Worm (Caenorhabditis elegans) whole organism, L4 larva: ENCODE data around the gene C34C6.10.

ENCODE experiments used
- D1046.2 ChIP-seq: fragments of 200-800 bp; sonication (Bioruptor generic); IDR thresholded peaks from 2 replicates; pipeline ENCODE4 v1.3.6; 2022; ENCODE audit warnings: missing genetic modification characterization, missing compliant biosample characterization
- F10B5.3 ChIP-seq: sonication (generic microtip); optimal IDR thresholded peaks from 2 replicates; lab custom pipeline; 2016; ENCODE audit warnings: mild to moderate bottlenecking, missing genetic modification characterization, missing compliant biosample characterization
- T20F7.1 ChIP-seq: fragments of 200-800 bp; sonication (Bioruptor generic); optimal IDR thresholded peaks from 2 replicates; lab custom pipeline; 2018; ENCODE audit warnings: mild to moderate bottlenecking, missing genetic modification characterization, missing compliant biosample characterization
- Y48G9A.11 ChIP-seq: fragments of 200-800 bp; sonication (Bioruptor generic); IDR thresholded peaks from 2 replicates; pipeline ENCODE4 v1.3.6; 2022; ENCODE audit warnings: missing genetic modification reagents, missing genetic modification characterization, missing compliant biosample characterization
- Y75B8A.6 ChIP-seq: fragments of 200-800 bp; sonication (Bioruptor generic); IDR thresholded peaks from 2 replicates; pipeline ENCODE4 v1.3.6; 2022; ENCODE audit warnings: missing genetic modification reagents, missing genetic modification characterization, missing compliant biosample characterization
- ZK546.5 ChIP-seq, 2 experiments: sonication (generic microtip); optimal IDR thresholded peaks; 2 replicates each; lab custom pipeline; 2017; ENCODE audit warnings: missing biosample characterization in 2 of 2, missing genetic modification characterization in 2 of 2
- aha-1 ChIP-seq: fragments of 150-350 bp; peaks from one replicate; lab custom pipeline; 2014; ENCODE audit warnings: missing biosample characterization, missing genetic modification characterization
- aly-2 ChIP-seq: sonication (generic microtip); optimal IDR thresholded peaks from 2 replicates; lab custom pipeline; 2018; ENCODE audit warnings: missing biosample characterization, missing genetic modification characterization
- attf-4 ChIP-seq: sonication (generic microtip); optimal IDR thresholded peaks from 3 replicates; lab custom pipeline; 2017; ENCODE audit warnings: missing biosample characterization, missing genetic modification characterization
- ceh-20 ChIP-seq: fragments of 200-800 bp; sonication (Bioruptor generic); IDR thresholded peaks from 2 replicates; pipeline ENCODE4 v1.3.6; 2022; ENCODE audit warnings: missing genetic modification reagents, missing genetic modification characterization, missing compliant biosample characterization
- ceh-32 ChIP-seq: sonication (generic microtip); optimal IDR thresholded peaks from 2 replicates; lab custom pipeline; 2016; ENCODE audit warnings: mild to moderate bottlenecking, missing genetic modification characterization, missing compliant biosample characterization; ENCODE audit not compliant: poor library complexity
- ceh-44 ChIP-seq: fragments of 200-800 bp; sonication (Bioruptor generic); IDR thresholded peaks from 2 replicates; pipeline ENCODE4 v1.3.6; 2022; ENCODE audit warnings: missing genetic modification reagents, missing genetic modification characterization, missing compliant biosample characterization
- ceh-62 ChIP-seq: sonication (generic microtip); optimal IDR thresholded peaks from 2 replicates; lab custom pipeline; 2017; ENCODE audit warnings: missing biosample characterization, missing genetic modification characterization
- ces-1 ChIP-seq: fragments of 150-350 bp; sonication (generic microtip); optimal IDR thresholded peaks from 4 replicates; lab custom pipeline; 2014; ENCODE audit warnings: missing biosample characterization, missing genetic modification reagents, missing genetic modification characterization
- cey-2 ChIP-seq: sonication (generic microtip); optimal IDR thresholded peaks from 3 replicates; lab custom pipeline; 2017; ENCODE audit warnings: missing genetic modification characterization, mild to moderate bottlenecking, missing compliant biosample characterization, antibody characterized with exemption, borderline replicate concordance; ENCODE audit not compliant: insufficient read depth
- ctbp-1 ChIP-seq: fragments of 200-800 bp; sonication (Bioruptor generic); IDR thresholded peaks from 2 replicates; pipeline ENCODE4 v1.3.6; 2022; ENCODE audit warnings: missing genetic modification reagents, missing genetic modification characterization, missing compliant biosample characterization
- daf-16 ChIP-seq, 3 experiments: sonication (generic microtip); optimal IDR thresholded peaks; 2 replicates each; lab custom pipeline; 2016 to 2017; ENCODE audit warnings: missing genetic modification characterization in 3 of 3, missing genetic modification reagents in 3 of 3, mild to moderate bottlenecking in 2 of 3, missing compliant biosample characterization in 2 of 3, missing biosample characterization in 1 of 3, moderate library complexity in 1 of 3
- daf-8 ChIP-seq: fragments of 200-800 bp; sonication (Bioruptor generic); IDR thresholded peaks from 2 replicates; pipeline ENCODE4 v1.3.6; 2022; ENCODE audit warnings: missing genetic modification characterization, missing compliant biosample characterization
- dmd-6 ChIP-seq: fragments of 200-800 bp; sonication (Bioruptor generic); IDR thresholded peaks from 2 replicates; pipeline ENCODE4 v1.3.6; 2022; ENCODE audit warnings: missing genetic modification reagents, missing genetic modification characterization, missing compliant biosample characterization
- dmd-8 ChIP-seq: fragments of 200-800 bp; sonication (Bioruptor generic); IDR thresholded peaks from 2 replicates; pipeline ENCODE4 v1.3.6; 2022; ENCODE audit warnings: missing genetic modification characterization, missing compliant biosample characterization
- dmd-9 ChIP-seq: fragments of 200-800 bp; sonication (Bioruptor generic); IDR thresholded peaks from 2 replicates; pipeline ENCODE4 v1.3.6; 2022; ENCODE audit warnings: missing genetic modification reagents, missing genetic modification characterization, missing compliant biosample characterization
- duxl-1 ChIP-seq: sonication (generic microtip); optimal IDR thresholded peaks from 2 replicates; lab custom pipeline; 2016; ENCODE audit warnings: mild to moderate bottlenecking, missing genetic modification characterization, moderate library complexity, missing compliant biosample characterization; ENCODE audit not compliant: poor library complexity
- dve-1 ChIP-seq: sonication (generic microtip); optimal IDR thresholded peaks from 2 replicates; lab custom pipeline; 2017; ENCODE audit warnings: antibody characterized with exemption, mild to moderate bottlenecking, missing genetic modification characterization, missing compliant biosample characterization; ENCODE audit not compliant: insufficient read depth
- egl-27 ChIP-seq: sonication (generic microtip); optimal IDR thresholded peaks from 3 replicates; lab custom pipeline; 2017; ENCODE audit warnings: missing biosample characterization, missing genetic modification reagents, missing genetic modification characterization
- egl-43 ChIP-seq: fragments of 200-800 bp; sonication (Bioruptor generic); IDR thresholded peaks from 2 replicates; pipeline ENCODE4 v1.3.6; 2022; ENCODE audit warnings: missing genetic modification reagents, missing genetic modification characterization, missing compliant biosample characterization
- hlh-30 ChIP-seq: sonication (generic microtip); optimal IDR thresholded peaks from 2 replicates; lab custom pipeline; 2017; ENCODE audit warnings: antibody characterized with exemption, mild to moderate bottlenecking, missing genetic modification characterization, missing compliant biosample characterization; ENCODE audit not compliant: insufficient read depth
- lin-13 ChIP-seq: fragments of 150-350 bp; optimal IDR thresholded peaks from 2 replicates; lab custom pipeline; 2014; ENCODE audit warnings: missing biosample characterization, missing genetic modification reagents, missing genetic modification characterization
- lin-29 ChIP-seq: fragments of 200-800 bp; sonication (Bioruptor generic); IDR thresholded peaks from 2 replicates; pipeline ENCODE4 v1.3.6; 2022; ENCODE audit warnings: missing genetic modification reagents, missing genetic modification characterization, missing compliant biosample characterization
- lin-39 ChIP-seq: fragments of 150-350 bp; optimal IDR thresholded peaks from 2 replicates; lab custom pipeline; 2014; ENCODE audit warnings: missing biosample characterization, missing genetic modification reagents, missing genetic modification characterization
- lir-3 ChIP-seq: sonication (generic microtip); optimal IDR thresholded peaks from 2 replicates; lab custom pipeline; 2016; ENCODE audit warnings: mild to moderate bottlenecking, missing genetic modification characterization, missing compliant biosample characterization
- lsy-2 ChIP-seq, 2 experiments: fragments of 150-350 bp in 1 of 2; sonication (generic microtip) in 1 of 2; optimal IDR thresholded peaks; 2 replicates each; lab custom pipeline; 2014 to 2017; ENCODE audit warnings: missing biosample characterization in 2 of 2, missing genetic modification characterization in 2 of 2
- madf-9 ChIP-seq: fragments of 200-800 bp; sonication (Bioruptor generic); conservative IDR thresholded peaks from 2 replicates; pipeline ENCODE4 v1.3.6; 2022; ENCODE audit warnings: missing genetic modification reagents, missing genetic modification characterization, missing compliant biosample characterization
- mdl-1 ChIP-seq, 2 experiments: fragments of 150-350 bp in 1 of 2; sonication (generic microtip) in 1 of 2; optimal IDR thresholded peaks; 2 replicates each; lab custom pipeline; 2014 to 2017; ENCODE audit warnings: missing biosample characterization in 2 of 2, missing genetic modification characterization in 2 of 2
- mes-2 ChIP-seq: sonication (generic microtip); optimal IDR thresholded peaks from 2 replicates; lab custom pipeline; 2016; ENCODE audit warnings: missing genotype, mild to moderate bottlenecking, missing genetic modification characterization, missing compliant biosample characterization; ENCODE audit not compliant: poor library complexity, severe bottlenecking
- mxl-2 ChIP-seq: fragments of 200-800 bp; sonication (Bioruptor generic); conservative IDR thresholded peaks from 2 replicates; pipeline ENCODE4 v1.3.6; 2022; ENCODE audit warnings: missing genetic modification reagents, missing genetic modification characterization, missing compliant biosample characterization
- mxl-3 ChIP-seq: fragments of 200-800 bp; sonication (Bioruptor generic); optimal IDR thresholded peaks from 2 replicates; lab custom pipeline; 2018; ENCODE audit warnings: mild to moderate bottlenecking, missing genetic modification characterization, missing compliant biosample characterization
- nhr-102 ChIP-seq: sonication (generic microtip); optimal IDR thresholded peaks from 2 replicates; lab custom pipeline; 2016; ENCODE audit warnings: mild to moderate bottlenecking, missing genetic modification characterization, moderate library complexity, missing compliant biosample characterization
- nhr-25 ChIP-seq: sonication (generic microtip); optimal IDR thresholded peaks from 2 replicates; lab custom pipeline; 2017; ENCODE audit warnings: missing genetic modification characterization, mild to moderate bottlenecking, missing compliant biosample characterization, antibody characterized with exemption, moderate library complexity, borderline replicate concordance; ENCODE audit not compliant: insufficient read depth
- nhr-42 ChIP-seq: fragments of 200-800 bp; sonication (Bioruptor generic); IDR thresholded peaks from 2 replicates; pipeline ENCODE4 v1.3.6; 2022; ENCODE audit warnings: missing genetic modification characterization, missing compliant biosample characterization
- php-3 ChIP-seq: fragments of 200-800 bp; sonication (Bioruptor generic); IDR thresholded peaks from 2 replicates; pipeline ENCODE4 v1.3.6; 2022; ENCODE audit warnings: missing genetic modification reagents, missing genetic modification characterization, missing compliant biosample characterization
- pqm-1 ChIP-seq: sonication (generic microtip); optimal IDR thresholded peaks from 2 replicates; lab custom pipeline; 2017; ENCODE audit warnings: missing biosample characterization, missing genetic modification characterization
- rbr-2 ChIP-seq: sonication (generic microtip); optimal IDR thresholded peaks from 2 replicates; lab custom pipeline; 2016; ENCODE audit warnings: missing genotype, missing genetic modification characterization, missing compliant biosample characterization
- skn-1 ChIP-seq: fragments of 150-350 bp; optimal IDR thresholded peaks from 2 replicates; lab custom pipeline; 2014; ENCODE audit warnings: missing biosample characterization, missing genetic modification characterization
- spr-1 ChIP-seq: sonication (generic microtip); optimal IDR thresholded peaks from 2 replicates; lab custom pipeline; 2016; ENCODE audit warnings: mild to moderate bottlenecking, missing genetic modification characterization, missing compliant biosample characterization
- tag-97 ChIP-seq: fragments of 200-800 bp; sonication (Bioruptor generic); IDR thresholded peaks from 2 replicates; pipeline ENCODE4 v1.3.6; 2022; ENCODE audit warnings: missing genetic modification characterization, missing compliant biosample characterization
- tra-1 ChIP-seq: fragments of 200-800 bp; sonication (Bioruptor generic); IDR thresholded peaks from 2 replicates; pipeline ENCODE4 v1.3.6; 2022; ENCODE audit warnings: missing genetic modification reagents, missing genetic modification characterization, missing compliant biosample characterization
- vab-7 ChIP-seq: fragments of 200-800 bp; sonication (Bioruptor generic); IDR thresholded peaks from 2 replicates; pipeline ENCODE4 v1.3.6; 2022; ENCODE audit warnings: missing genetic modification reagents, missing genetic modification characterization, missing compliant biosample characterization
- zag-1 ChIP-seq: fragments of 150-350 bp; optimal IDR thresholded peaks from 2 replicates; lab custom pipeline; 2014; ENCODE audit warnings: missing biosample characterization, missing genetic modification characterization
- zfp-3 ChIP-seq: fragments of 200-800 bp; sonication (Bioruptor generic); conservative IDR thresholded peaks from 2 replicates; pipeline ENCODE4 v1.3.6; 2022; ENCODE audit warnings: missing genetic modification reagents, missing genetic modification characterization, missing compliant biosample characterization
- zip-2 ChIP-seq: fragments of 150-350 bp; optimal IDR thresholded peaks from 2 replicates; lab custom pipeline; 2014; ENCODE audit warnings: missing biosample characterization, missing genetic modification characterization

C34C6.10 gene

ce11 chrII:8741277-8741676, 45.6 kb upstream of the C34C6.10 start (continued):
- TF ChIP-seq dve-1 (tag; lab: Kevin White, UChicago): peak; percentile 20
- no peak for TF ChIP-seq nhr-42
- TF ChIP-seq zfp-3 (GFP tag; lab: Robert Waterston, UW): no peak
- no peak for TF ChIP-seq zip-2 (tag; lab: Kevin White, UChicago)
- no peak for TF ChIP-seq dmd-8
- no peak for TF ChIP-seq ceh-44 (GFP tag; lab: Robert Waterston, UW)
- peak in 1 of 2 experiments; percentile 39 for TF ChIP-seq lsy-2 (tag; optimal IDR thresholded peaks at IDR 0.05; lab: Kevin White, UChicago)
- TF ChIP-seq pqm-1 (tag; lab: Kevin White, UChicago): no peak
- no peak for TF ChIP-seq mes-2 (tag; lab: Kevin White, UChicago)
- TF ChIP-seq ces-1 (GFP tag; lab: Kevin White, UChicago): no peak
- TF ChIP-seq ZK546.5 (tag; optimal IDR thresholded peaks at IDR 0.05; lab: Kevin White, UChicago): no peak
- TF ChIP-seq hlh-30 (tag; lab: Kevin White, UChicago): peak; percentile 73
- TF ChIP-seq aly-2 (tag; lab: Kevin White, UChicago): no peak
- TF ChIP-seq Y75B8A.6 (GFP tag; lab: Robert Waterston, UW): no peak
- no peak for TF ChIP-seq duxl-1
- no peak for TF ChIP-seq nhr-102 (tag; lab: Kevin White, UChicago)
- peak; percentile 45; the same call in 1 of the 2 replicates for TF ChIP-seq ceh-20
- no peak for TF ChIP-seq egl-27 (tag; lab: Kevin White, UChicago)
- no peak for TF ChIP-seq tag-97
- no peak for TF ChIP-seq attf-4 (tag; lab: Kevin White, UChicago)
- TF ChIP-seq T20F7.1 (GFP tag; lab: Kevin White, UChicago): no peak
- TF ChIP-seq Y48G9A.11 (GFP tag; lab: Robert Waterston, UW): no peak
- peak in 1 of 2 experiments; percentile 48 for TF ChIP-seq daf-16 (GFP tag; optimal IDR thresholded peaks at IDR 0.05; lab: Kevin White, UChicago)
- TF ChIP-seq daf-16 (tag; optimal IDR thresholded peaks at IDR 0.05; lab: Kevin White, UChicago): peak; percentile 40
- TF ChIP-seq daf-8 (GFP tag; lab: Robert Waterston, UW): no peak
- TF ChIP-seq tra-1 (GFP tag; lab: Robert Waterston, UW): peak; percentile 49; the same call in 1 of the 2 replicates
- TF ChIP-seq rbr-2 (tag; lab: Kevin White, UChicago): no peak
- no peak for TF ChIP-seq lin-39 (tag; lab: Kevin White, UChicago)
- no peak for TF ChIP-seq ctbp-1 (GFP tag; lab: Robert Waterston, UW)
- peak; percentile 49 for TF ChIP-seq mxl-3 (GFP tag; lab: Kevin White, UChicago)
- TF ChIP-seq cey-2 (tag; lab: Kevin White, UChicago): no peak
- TF ChIP-seq lin-29 (GFP tag; lab: Robert Waterston, UW): no peak
- TF ChIP-seq egl-43 (GFP tag; lab: Robert Waterston, UW): no peak
- TF ChIP-seq lir-3 (tag; lab: Kevin White, UChicago): no peak
- no peak for TF ChIP-seq ceh-62 (tag; lab: Kevin White, UChicago)
- TF ChIP-seq zag-1 (tag; lab: Kevin White, UChicago): no peak
- peak; percentile 63 for TF ChIP-seq dmd-6
- no peak for TF ChIP-seq mxl-2 (GFP tag; lab: Robert Waterston, UW)
- no peak for TF ChIP-seq madf-9
- TF ChIP-seq dmd-9 (GFP tag; lab: Robert Waterston, UW): no peak
- TF ChIP-seq skn-1 (tag; lab: Kevin White, UChicago): no peak
- TF ChIP-seq lin-13 (GFP tag; lab: Kevin White, UChicago): no peak
- TF ChIP-seq D1046.2: no peak
- TF ChIP-seq aha-1 (tag; lab: Kevin White, UChicago): peak; percentile 97
- TF ChIP-seq F10B5.3 (tag; lab: Kevin White, UChicago): no peak
- peak in 1 of 2 experiments; percentile 54 for TF ChIP-seq mdl-1 (tag; optimal IDR thresholded peaks at IDR 0.05; lab: Kevin White, UChicago)
- TF ChIP-seq php-3 (GFP tag; lab: Robert Waterston, UW): 0 out of 2 replicates have a peak, but pooled peaks have one; percentile 5
- TF ChIP-seq ceh-32 (tag; lab: Kevin White, UChicago): no peak
- TF ChIP-seq spr-1 (tag; lab: Kevin White, UChicago): no peak
- no peak for TF ChIP-seq vab-7
- TF ChIP-seq nhr-25 (tag; lab: Kevin White, UChicago): no peak
